Worm (Caenorhabditis elegans) whole organism, L3 larva: ENCODE measurements around the gene mtm-5.

Source experiments
- aly-2 ChIP-seq: fragments of 150-350 bp; optimal IDR thresholded peaks from 2 replicates; lab custom pipeline; 2014; ENCODE audit warnings: missing biosample characterization, missing genetic modification characterization
- ama-1 ChIP-seq: fragments of 150-350 bp; optimal IDR thresholded peaks from 2 replicates; lab custom pipeline; 2018
- elt-1 ChIP-seq: fragments of 150-350 bp; optimal IDR thresholded peaks from 2 replicates; lab custom pipeline; 2014; ENCODE audit warnings: missing biosample characterization, missing genetic modification characterization
- elt-3 ChIP-seq, 3 experiments: fragments of 150-350 bp in 1 of 3; sonication (generic microtip) in 2 of 3; optimal IDR thresholded peaks; 2 replicates in 2 of 3; 4 replicates in 1 of 3; lab custom pipeline; 2014 to 2017; ENCODE audit warnings: missing biosample characterization in 3 of 3, missing genetic modification characterization in 3 of 3
- fos-1 ChIP-seq: fragments of 150-350 bp; optimal IDR thresholded peaks from 2 replicates; lab custom pipeline; 2014; ENCODE audit warnings: missing biosample characterization, missing genetic modification characterization
- lin-39 ChIP-seq: fragments of 150-350 bp; optimal IDR thresholded peaks from 2 replicates; lab custom pipeline; 2018; ENCODE audit warnings: missing biosample characterization, missing genetic modification reagents, missing genetic modification characterization
- mdl-1 ChIP-seq: fragments of 150-350 bp; optimal IDR thresholded peaks from 2 replicates; lab custom pipeline; 2014; ENCODE audit warnings: missing biosample characterization, missing genetic modification characterization
- nhr-11 ChIP-seq: fragments of 150-350 bp; optimal IDR thresholded peaks from 2 replicates; lab custom pipeline; 2014; ENCODE audit warnings: missing biosample characterization, missing genetic modification characterization
- nhr-76 ChIP-seq: fragments of 150-350 bp; sonication (generic microtip); optimal IDR thresholded peaks from 5 replicates; lab custom pipeline; 2014; ENCODE audit warnings: missing biosample characterization, missing genetic modification characterization
- snpc-4 ChIP-seq: fragments of 150-350 bp; optimal IDR thresholded peaks from 2 replicates; lab custom pipeline; 2014; ENCODE audit warnings: missing biosample characterization, missing genetic modification characterization
- unc-39 ChIP-seq: sonication (generic microtip); optimal IDR thresholded peaks from 4 replicates; lab custom pipeline; 2017; ENCODE audit warnings: missing biosample characterization, missing genetic modification characterization
- ztf-4 ChIP-seq: fragments of 150-350 bp; optimal IDR thresholded peaks from 2 replicates; lab custom pipeline; 2014; ENCODE audit warnings: missing biosample characterization, missing genetic modification characterization

ce11 chrX:5254894-5255293, 11.7 kb upstream of the mtm-5 start, which contains the start of gene nspg-13:
- no peak for TF ChIP-seq nhr-76 (tag; lab: Kevin White, UChicago)
- no peak for TF ChIP-seq elt-1 (tag; lab: Kevin White, UChicago)
- no peak for TF ChIP-seq ama-1 (lab: Kevin White, UChicago)
- TF ChIP-seq snpc-4 (tag; lab: Kevin White, UChicago): no peak
- TF ChIP-seq unc-39 (tag; lab: Kevin White, UChicago): no peak
- no peak for TF ChIP-seq elt-3 (tag; optimal IDR thresholded peaks at IDR 0.05; lab: Kevin White, UChicago)
- TF ChIP-seq mdl-1 (tag; lab: Kevin White, UChicago): no peak
- TF ChIP-seq ztf-4 (tag; lab: Kevin White, UChicago): no peak
- no peak for TF ChIP-seq lin-39 (tag; lab: Kevin White, UChicago)
- no peak for TF ChIP-seq aly-2 (tag; lab: Kevin White, UChicago)
- no peak for TF ChIP-seq nhr-11 (tag; lab: Kevin White, UChicago)
- TF ChIP-seq fos-1 (tag; lab: Kevin White, UChicago): no peak
